Worm (Caenorhabditis elegans) whole organism, L3 larva: ENCODE results near the gene aqp-3.
A peak's percentile ranks its signal among the peaks of the same experiment; 100 is the strongest.
"Not testable (repeated sequence)": the region's sequence is repeated elsewhere in the genome, so short reads cannot be mapped to it uniquely, and the experiment has no call there.

ENCODE experiments used
- R02D3.7 ChIP-seq: fragments of 150-350 bp; optimal IDR thresholded peaks from 2 replicates; lab custom pipeline; 2014; ENCODE audit warnings: missing biosample characterization, missing genetic modification characterization
- ZK546.5 ChIP-seq: sonication (generic microtip); optimal IDR thresholded peaks from 2 replicates; lab custom pipeline; 2017; ENCODE audit warnings: missing biosample characterization, missing genetic modification characterization
- aly-2 ChIP-seq: fragments of 150-350 bp; optimal IDR thresholded peaks from 2 replicates; lab custom pipeline; 2014; ENCODE audit warnings: missing biosample characterization, missing genetic modification characterization
- ama-1 ChIP-seq: fragments of 150-350 bp; optimal IDR thresholded peaks from 2 replicates; lab custom pipeline; 2018
- ceh-16 ChIP-seq: sonication (generic microtip); optimal IDR thresholded peaks from 2 replicates; lab custom pipeline; 2017; ENCODE audit warnings: missing biosample characterization, missing genetic modification characterization
- ceh-28 ChIP-seq: fragments of 150-350 bp; optimal IDR thresholded peaks from 2 replicates; lab custom pipeline; 2014; ENCODE audit warnings: missing biosample characterization, missing genetic modification reagents, missing genetic modification characterization
- egl-27 ChIP-seq: sonication (generic microtip); optimal IDR thresholded peaks from 4 replicates; lab custom pipeline; 2017; ENCODE audit warnings: missing biosample characterization, missing genetic modification reagents, missing genetic modification characterization
- elt-2 ChIP-seq: sonication (generic microtip); optimal IDR thresholded peaks from 2 replicates; lab custom pipeline; 2016; ENCODE audit warnings: missing genetic modification reagents, mild to moderate bottlenecking, missing genetic modification characterization, missing compliant biosample characterization
- eor-1 ChIP-seq, 2 experiments: fragments of 150-350 bp; optimal IDR thresholded peaks; 2 replicates each; lab custom pipeline; 2014 to 2018; ENCODE audit warnings: missing biosample characterization in 2 of 2, missing genetic modification characterization in 2 of 2
- fkh-10 ChIP-seq: sonication (generic microtip); optimal IDR thresholded peaks from 2 replicates; lab custom pipeline; 2017; ENCODE audit warnings: missing biosample characterization, missing genetic modification reagents, missing genetic modification characterization
- fkh-2 ChIP-seq: fragments of 150-350 bp; optimal IDR thresholded peaks from 2 replicates; lab custom pipeline; 2014; ENCODE audit warnings: missing biosample characterization, missing genetic modification reagents, missing genetic modification characterization
- hmg-11 ChIP-seq: sonication (generic microtip); optimal IDR thresholded peaks from 2 replicates; lab custom pipeline; 2016; ENCODE audit warnings: missing genetic modification characterization, missing compliant biosample characterization
- jun-1 ChIP-seq: fragments of 150-350 bp; optimal IDR thresholded peaks from 2 replicates; lab custom pipeline; 2014; ENCODE audit warnings: missing biosample characterization, missing genetic modification reagents, missing genetic modification characterization
- lin-15B ChIP-seq: fragments of 150-350 bp; optimal IDR thresholded peaks from 2 replicates; lab custom pipeline; 2014; ENCODE audit warnings: missing biosample characterization, missing genetic modification characterization
- lin-39 ChIP-seq: fragments of 150-350 bp; optimal IDR thresholded peaks from 2 replicates; lab custom pipeline; 2018; ENCODE audit warnings: missing biosample characterization, missing genetic modification reagents, missing genetic modification characterization
- lsy-12 ChIP-seq: sonication (generic microtip); optimal IDR thresholded peaks from 2 replicates; lab custom pipeline; 2016; ENCODE audit warnings: mild to moderate bottlenecking, missing genetic modification characterization, missing compliant biosample characterization
- mdl-1 ChIP-seq: fragments of 150-350 bp; optimal IDR thresholded peaks from 2 replicates; lab custom pipeline; 2014; ENCODE audit warnings: missing biosample characterization, missing genetic modification characterization
- mml-1 ChIP-seq: fragments of 150-350 bp; sonication (generic microtip); optimal IDR thresholded peaks from 3 replicates; lab custom pipeline; 2014; ENCODE audit warnings: missing biosample characterization, missing genetic modification characterization
- nfya-1 ChIP-seq: sonication (generic microtip); optimal IDR thresholded peaks from 2 replicates; lab custom pipeline; 2017; ENCODE audit warnings: missing genetic modification characterization, mild to moderate bottlenecking, missing compliant biosample characterization, antibody characterized with exemption, moderate library complexity; ENCODE audit not compliant: insufficient read depth
- nhr-12 ChIP-seq: fragments of 150-350 bp; optimal IDR thresholded peaks from 2 replicates; lab custom pipeline; 2014; ENCODE audit warnings: missing biosample characterization, missing genetic modification characterization
- nhr-23 ChIP-seq: fragments of 150-350 bp; optimal IDR thresholded peaks from 2 replicates; lab custom pipeline; 2014; ENCODE audit warnings: missing biosample characterization, missing genetic modification reagents, missing genetic modification characterization
- nhr-237 ChIP-seq: fragments of 150-350 bp; optimal IDR thresholded peaks from 2 replicates; lab custom pipeline; 2014; ENCODE audit warnings: missing biosample characterization, missing genetic modification characterization
- nhr-25 ChIP-seq: sonication (generic microtip); optimal IDR thresholded peaks from 2 replicates; lab custom pipeline; 2017; ENCODE audit warnings: missing biosample characterization, missing genetic modification characterization
- nhr-28 ChIP-seq: fragments of 150-350 bp; optimal IDR thresholded peaks from 2 replicates; lab custom pipeline; 2014; ENCODE audit warnings: missing biosample characterization, missing genetic modification characterization
- nhr-43 ChIP-seq: sonication (generic microtip); optimal IDR thresholded peaks from 2 replicates; lab custom pipeline; 2016; ENCODE audit warnings: mild to moderate bottlenecking, missing genetic modification characterization, missing compliant biosample characterization; ENCODE audit not compliant: poor library complexity, severe bottlenecking
- nhr-67 ChIP-seq: fragments of 150-350 bp; optimal IDR thresholded peaks from 2 replicates; lab custom pipeline; 2014; ENCODE audit warnings: missing biosample characterization, missing genetic modification characterization
- nhr-77 ChIP-seq: fragments of 150-350 bp; optimal IDR thresholded peaks from 2 replicates; lab custom pipeline; 2014; ENCODE audit warnings: missing biosample characterization, missing genetic modification characterization
- pha-4 ChIP-seq: fragments of 150-350 bp; optimal IDR thresholded peaks from 2 replicates; lab custom pipeline; 2014; ENCODE audit warnings: missing biosample characterization, missing genetic modification reagents, missing genetic modification characterization
- pqm-1 ChIP-seq: fragments of 150-350 bp; optimal IDR thresholded peaks from 2 replicates; lab custom pipeline; 2017; ENCODE audit warnings: missing biosample characterization, missing genetic modification characterization, inconsistent platforms
- sea-2 ChIP-seq: fragments of 150-350 bp; sonication (generic microtip); optimal IDR thresholded peaks from 4 replicates; lab custom pipeline; 2014; ENCODE audit warnings: missing biosample characterization, missing genetic modification reagents, missing genetic modification characterization
- skn-1 ChIP-seq: fragments of 150-350 bp; optimal IDR thresholded peaks from 2 replicates; lab custom pipeline; 2014; ENCODE audit warnings: missing biosample characterization, missing genetic modification characterization
- snpc-4 ChIP-seq: fragments of 150-350 bp; optimal IDR thresholded peaks from 2 replicates; lab custom pipeline; 2014; ENCODE audit warnings: missing biosample characterization, missing genetic modification characterization
- tbx-2 ChIP-seq: sonication (generic microtip); optimal IDR thresholded peaks from 2 replicates; lab custom pipeline; 2016; ENCODE audit warnings: mild to moderate bottlenecking, missing genetic modification characterization, missing compliant biosample characterization
- unc-39 ChIP-seq: sonication (generic microtip); optimal IDR thresholded peaks from 4 replicates; lab custom pipeline; 2017; ENCODE audit warnings: missing biosample characterization, missing genetic modification characterization
- zag-1 ChIP-seq: fragments of 150-350 bp; optimal IDR thresholded peaks from 2 replicates; lab custom pipeline; 2014; ENCODE audit warnings: missing biosample characterization, missing genetic modification characterization
- ztf-11 ChIP-seq: fragments of 150-350 bp; optimal IDR thresholded peaks from 2 replicates; lab custom pipeline; 2014; ENCODE audit warnings: missing biosample characterization, missing genetic modification characterization
- ztf-4 ChIP-seq: fragments of 150-350 bp; optimal IDR thresholded peaks from 2 replicates; lab custom pipeline; 2014; ENCODE audit warnings: missing biosample characterization, missing genetic modification characterization

The aqp-3 gene

DNA sequence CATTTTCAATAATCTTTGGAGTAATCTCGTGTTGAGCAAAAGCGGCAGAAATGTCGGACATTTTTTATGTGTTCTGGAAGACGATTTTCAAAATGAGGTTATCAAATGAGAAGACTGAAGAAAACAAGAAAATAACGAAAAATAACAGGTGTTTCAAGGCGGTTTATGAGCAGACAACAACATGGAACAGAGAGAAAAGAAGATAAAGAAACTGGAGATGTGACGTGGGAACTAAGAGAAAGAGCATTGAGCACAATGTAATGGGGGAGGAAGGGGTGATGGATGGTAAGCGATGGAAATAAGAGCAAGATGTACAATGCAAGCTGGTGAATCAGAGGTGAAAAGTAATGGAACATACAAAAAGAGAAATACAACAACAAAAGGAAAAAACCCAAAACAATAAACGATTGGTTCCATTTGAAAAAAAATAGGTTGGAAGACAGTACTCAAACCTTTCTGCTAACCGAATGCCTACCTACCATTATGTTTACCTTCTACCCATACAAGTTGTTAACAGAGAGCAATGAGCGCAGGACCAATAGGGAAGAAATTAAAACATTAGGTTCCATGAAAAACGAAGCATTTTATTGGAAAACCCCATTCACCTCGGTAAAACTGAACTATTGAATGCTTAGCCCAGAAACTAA is 8.6 kb downstream of the aqp-3 start, which contains the start of gene Y69E1A.5:
TSS of gene Y69E1A.5 (minus strand) at position 73 of the 647 bp plus-strand sequence.
- TF ChIP-seq fkh-10 (GFP tag; lab: Kevin White, UChicago): no peak
- TF ChIP-seq tbx-2 (tag; lab: Kevin White, UChicago): no peak
- TF ChIP-seq ama-1 (lab: Kevin White, UChicago): no peak
- TF ChIP-seq lin-39 (tag; lab: Kevin White, UChicago): no peak
- no peak for TF ChIP-seq fkh-2
- TF ChIP-seq skn-1 (tag; lab: Kevin White, UChicago): no peak
- no peak for TF ChIP-seq jun-1 (tag; lab: Kevin White, UChicago)
- TF ChIP-seq ceh-28 (tag; lab: Kevin White, UChicago): no peak
- TF ChIP-seq R02D3.7 (tag; lab: Kevin White, UChicago): no peak
- TF ChIP-seq nhr-23: no peak

DNA sequence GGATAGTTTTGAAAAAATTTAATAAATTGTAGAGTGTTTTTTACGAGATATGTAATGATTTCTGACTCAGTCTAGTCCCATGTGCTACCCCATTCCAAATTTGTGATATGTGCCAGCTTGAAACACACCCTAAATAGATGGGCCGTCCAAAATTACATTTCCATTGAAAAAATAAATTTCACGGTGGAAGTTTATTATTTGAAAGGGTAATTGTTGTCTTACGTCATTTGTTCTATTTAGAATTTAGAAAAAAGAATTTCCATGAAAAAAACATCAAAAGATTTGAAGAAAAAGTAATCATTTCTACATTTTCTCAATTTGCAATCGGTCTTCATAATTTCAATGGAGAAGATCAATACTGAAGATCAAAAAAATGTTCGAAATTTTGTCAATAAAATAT is 11.3 kb downstream of the aqp-3 start, which contains the start of gene Y69E1A.4:
TSS of gene Y69E1A.4 (plus strand) at position 301 of the 400 bp plus-strand sequence.
- not testable (repeated sequence) for TF ChIP-seq nhr-23; jun-1 (tag; lab: Kevin White, UChicago); nhr-25 (tag; lab: Kevin White, UChicago)
- TF ChIP-seq, all 47 proteins: peak for 0; not testable (repeated sequence) for 47

DNA sequence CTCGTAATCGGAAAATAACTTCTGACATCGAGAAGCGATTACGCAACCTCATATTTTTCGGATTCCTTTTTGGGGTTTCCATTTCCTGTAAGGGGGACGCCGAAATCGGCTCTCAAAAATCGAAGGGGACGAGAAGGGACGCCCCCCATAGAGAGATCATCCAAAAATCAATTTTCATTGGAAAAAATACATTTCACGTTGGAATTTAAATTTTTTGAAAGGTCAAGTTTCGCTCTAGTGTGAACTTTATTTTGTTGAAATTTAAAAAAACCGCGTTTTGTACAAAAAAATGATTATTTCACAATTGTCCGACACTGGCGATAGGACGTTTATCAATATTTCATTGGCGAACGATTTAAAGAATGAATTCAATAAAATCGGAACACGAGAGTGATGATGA is 14.3 kb downstream of the aqp-3 start, which contains the start of gene Y69E1A.3:
TSS of gene Y69E1A.3 (plus strand) at position 301 of the 400 bp plus-strand sequence.
- TF ChIP-seq lsy-12 (tag; lab: Kevin White, UChicago) (no peak), tbx-2 (tag; lab: Kevin White, UChicago) (no peak), nhr-25 (tag; lab: Kevin White, UChicago) (no peak), egl-27 (tag; lab: Kevin White, UChicago) (no peak), sea-2 (no peak), zag-1 (tag; lab: Kevin White, UChicago) (no peak), fkh-10 (GFP tag; lab: Kevin White, UChicago) (no peak), ztf-4 (no peak), fkh-2 (no peak), jun-1 (tag; lab: Kevin White, UChicago) (no peak), elt-2 (tag; lab: Kevin White, UChicago) (no peak), ceh-16 (no peak), aly-2 (tag; lab: Kevin White, UChicago) (no peak), lin-39 (tag; lab: Kevin White, UChicago) (no peak), eor-1 (tag; optimal IDR thresholded peaks at IDR 0.05; lab: Kevin White, UChicago) (no peak), nhr-67 (tag; lab: Kevin White, UChicago) (no peak)

DNA sequence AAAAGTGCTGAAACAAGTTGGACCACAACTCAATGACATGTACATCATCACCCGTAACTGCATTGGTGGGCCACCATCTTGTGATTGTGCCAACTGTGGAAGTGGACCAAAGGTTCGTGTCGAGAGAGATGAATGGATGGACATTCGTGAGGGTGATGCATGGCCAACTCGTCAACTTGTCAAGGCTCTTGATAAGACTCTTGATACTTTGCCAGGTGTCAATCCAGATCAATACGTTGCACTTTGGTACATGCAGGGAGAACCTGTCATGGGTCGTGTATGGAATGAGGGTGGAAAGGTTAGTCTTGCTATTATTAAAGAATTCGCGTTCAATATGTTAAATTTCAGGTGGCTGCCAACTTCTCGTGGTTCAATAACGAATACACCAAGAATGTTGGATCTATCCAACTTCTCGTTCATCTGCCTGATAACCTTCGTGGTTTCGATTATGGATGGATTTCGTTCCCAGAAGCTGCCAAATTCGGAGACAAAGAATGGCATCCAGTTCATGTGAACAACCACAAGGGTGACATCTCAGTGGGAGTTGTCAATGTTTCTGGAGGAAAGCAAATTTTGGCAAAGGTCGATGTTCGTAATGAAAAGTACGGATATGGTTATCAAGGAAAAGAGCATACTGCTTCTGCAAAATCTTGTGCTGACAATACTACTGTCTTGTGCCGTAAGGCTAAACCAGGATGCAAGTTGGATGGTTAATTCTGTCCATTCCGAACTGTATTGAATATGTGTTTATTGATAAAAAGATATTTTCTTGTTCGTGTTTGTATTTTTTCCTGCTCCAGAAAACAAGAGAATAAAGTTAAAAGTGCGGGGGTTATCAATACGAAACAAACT is 15.7 kb downstream of the aqp-3 start:
- TF ChIP-seq nhr-43: peak; percentile 41
- no peak for TF ChIP-seq nfya-1 (tag; lab: Kevin White, UChicago)
- TF ChIP-seq, all 47 proteins: peak for 1

DNA sequence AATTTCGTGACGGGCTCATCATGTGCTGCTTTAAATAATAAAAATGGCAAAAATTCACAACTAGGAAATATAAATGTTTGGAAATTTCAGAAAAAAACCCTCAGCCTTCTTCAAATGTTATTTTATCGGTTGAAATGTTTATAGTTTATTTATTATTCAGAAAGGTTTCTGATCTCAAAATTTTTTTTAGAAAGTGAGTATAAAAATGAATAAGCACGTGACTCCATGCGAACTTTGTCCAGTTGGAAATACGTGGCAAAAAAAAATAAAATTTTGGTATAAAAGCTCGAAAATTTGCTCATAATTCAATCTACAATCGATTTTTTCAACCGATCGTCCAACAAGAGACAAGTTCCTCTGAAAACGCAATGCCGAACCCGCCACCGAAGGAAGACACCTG is 16.7 kb downstream of the aqp-3 start, which contains the start of gene nsph-3.1:
TSS of gene nsph-3.1 (plus strand) at position 301 of the 400 bp plus-strand sequence.
- TF ChIP-seq nhr-25 (tag; lab: Kevin White, UChicago): no peak
- TF ChIP-seq zag-1 (tag; lab: Kevin White, UChicago): no peak
- no peak for TF ChIP-seq unc-39 (tag; lab: Kevin White, UChicago)
- TF ChIP-seq mdl-1 (tag; lab: Kevin White, UChicago): no peak
- TF ChIP-seq nhr-67 (tag; lab: Kevin White, UChicago): no peak
- no peak for TF ChIP-seq ztf-4
- no peak for TF ChIP-seq pha-4 (tag; lab: Kevin White, UChicago)
- TF ChIP-seq nhr-77: no peak
- TF ChIP-seq nhr-43: no peak

DNA sequence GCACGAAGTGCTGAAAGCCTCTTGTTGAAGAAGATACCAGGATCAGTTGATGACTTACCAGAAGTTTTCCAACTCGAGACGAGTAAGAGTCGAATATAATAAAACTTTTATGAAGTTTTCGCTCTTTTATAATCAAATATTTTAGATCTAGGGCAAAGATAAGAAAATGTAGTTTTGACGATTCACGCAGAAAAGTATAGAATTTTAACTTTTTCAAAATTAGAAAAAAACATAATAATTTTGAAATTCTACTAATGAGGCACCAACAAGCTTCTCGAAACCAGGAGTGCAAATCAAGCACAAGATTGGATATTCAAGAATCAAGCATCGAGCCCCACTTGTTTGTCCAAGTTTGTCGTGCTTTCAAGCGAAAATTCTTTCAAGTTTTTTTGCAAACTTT is 17.5 kb downstream of the aqp-3 start, which contains the start of gene Y69E1A.1:
TSS of gene Y69E1A.1 (minus strand) at position 101 of the 400 bp plus-strand sequence.
- TF ChIP-seq mml-1 (tag; lab: Kevin White, UChicago): no peak
- TF ChIP-seq nhr-77: no peak
- TF ChIP-seq ztf-4: no peak
- no peak for TF ChIP-seq lin-39 (tag; lab: Kevin White, UChicago)
- no peak for TF ChIP-seq R02D3.7 (tag; lab: Kevin White, UChicago)
- no peak for TF ChIP-seq nhr-28 (tag; lab: Kevin White, UChicago)
- no peak for TF ChIP-seq ztf-11 (tag; lab: Kevin White, UChicago)
- no peak for TF ChIP-seq nhr-43
- no peak for TF ChIP-seq lin-15B (tag; lab: Kevin White, UChicago)
- TF ChIP-seq unc-39 (tag; lab: Kevin White, UChicago): no peak
- no peak for TF ChIP-seq ZK546.5 (tag; lab: Kevin White, UChicago)
- no peak for TF ChIP-seq nhr-23
- TF ChIP-seq nhr-25 (tag; lab: Kevin White, UChicago): no peak
- no peak for TF ChIP-seq snpc-4
- no peak for TF ChIP-seq nhr-12 (tag; lab: Kevin White, UChicago)
- no peak for TF ChIP-seq pqm-1 (tag; lab: Kevin White, UChicago)
- TF ChIP-seq aly-2 (tag; lab: Kevin White, UChicago): no peak
- TF ChIP-seq hmg-11: no peak
- TF ChIP-seq nhr-237: no peak
- TF ChIP-seq ceh-16: no peak
